Fruit fly (Drosophila melanogaster) whole organism, embryonic: Measurements from ENCODE around the gene CG33258.
A peak's percentile ranks its signal among the peaks of the same experiment; 100 is the strongest.

Experiments
- BtbVII ChIP-seq: fragments of 200-800 bp; sonication (Bioruptor generic); optimal IDR thresholded peaks from 3 replicates; lab custom pipeline; 2017; ENCODE audit warnings: missing biosample characterization, mild to moderate bottlenecking, missing genetic modification characterization
- CG10147 ChIP-seq: fragments of 200-800 bp; sonication (Bioruptor generic); optimal IDR thresholded peaks from 2 replicates; lab custom pipeline; 2019; ENCODE audit warnings: missing biosample characterization, mild to moderate bottlenecking, missing genetic modification characterization, moderate library complexity
- CG10431 ChIP-seq: fragments of 200-800 bp; sonication (Bioruptor generic); optimal IDR thresholded peaks from 3 replicates; lab custom pipeline; 2018; ENCODE audit warnings: missing biosample characterization, mild to moderate bottlenecking, missing genetic modification characterization
- CG10959 ChIP-seq: fragments of 200-800 bp; sonication (Bioruptor generic); IDR thresholded peaks from 2 replicates; pipeline ENCODE4 v1.3.6; 2022; ENCODE audit warnings: missing biosample characterization, missing genetic modification characterization
- CG11696 ChIP-seq: fragments of 200-800 bp; sonication (Bioruptor generic); IDR thresholded peaks from 2 replicates; pipeline ENCODE4 v1.3.6; 2022; ENCODE audit warnings: missing biosample characterization, missing genetic modification characterization
- CG12219 ChIP-seq: fragments of 200-800 bp; sonication (Bioruptor generic); optimal IDR thresholded peaks from 3 replicates; lab custom pipeline; 2018; ENCODE audit warnings: missing biosample characterization, mild to moderate bottlenecking, missing genetic modification characterization
- CG14014 ChIP-seq: fragments of 200-800 bp; sonication (Bioruptor generic); IDR thresholded peaks from 2 replicates; pipeline ENCODE4 v1.3.6; 2022; ENCODE audit warnings: missing biosample characterization, missing genetic modification characterization
- CG16863 ChIP-seq: fragments of 200-800 bp; sonication (Bioruptor generic); optimal IDR thresholded peaks from 3 replicates; lab custom pipeline; 2016; ENCODE audit warnings: missing biosample characterization, missing genetic modification characterization
- CG3065 ChIP-seq: fragments of 200-800 bp; sonication (Bioruptor generic); optimal IDR thresholded peaks from 2 replicates; lab custom pipeline; 2016; ENCODE audit warnings: missing biosample characterization, missing genetic modification characterization
- CG3407 ChIP-seq: fragments of 200-800 bp; sonication (Bioruptor generic); optimal IDR thresholded peaks from 2 replicates; lab custom pipeline; 2018; ENCODE audit warnings: missing biosample characterization, mild to moderate bottlenecking, missing genetic modification characterization
- CG3847 ChIP-seq: fragments of 200-800 bp; sonication (Bioruptor generic); IDR thresholded peaks from 2 replicates; pipeline ENCODE4 v1.3.6; 2022; ENCODE audit warnings: missing biosample characterization, missing genetic modification characterization
- CG6175 ChIP-seq: fragments of 200-800 bp; sonication (Bioruptor generic); IDR thresholded peaks from 3 replicates; pipeline ENCODE4 v1.3.6; 2022; ENCODE audit warnings: missing biosample characterization, missing genetic modification characterization
- CG6854 ChIP-seq: fragments of 200-800 bp; sonication (Bioruptor generic); optimal IDR thresholded peaks from 3 replicates; lab custom pipeline; 2017; ENCODE audit warnings: missing biosample characterization, mild to moderate bottlenecking, missing genetic modification characterization
- CG7357 ChIP-seq: fragments of 200-800 bp; sonication (Bioruptor generic); IDR thresholded peaks from 3 replicates; pipeline ENCODE4 v1.3.6; 2022; ENCODE audit warnings: missing biosample characterization, missing genetic modification characterization
- CG7839 ChIP-seq: fragments of 200-800 bp; sonication (Bioruptor generic); optimal IDR thresholded peaks from 3 replicates; lab custom pipeline; 2018; ENCODE audit warnings: missing biosample characterization, mild to moderate bottlenecking, missing genetic modification characterization, moderate library complexity
- CG8924 ChIP-seq: fragments of 200-800 bp; optimal IDR thresholded peaks from 3 replicates; lab custom pipeline; 2019; ENCODE audit warnings: missing biosample characterization, mild to moderate bottlenecking, missing genetic modification characterization, moderate library complexity
- CG9727 ChIP-seq: fragments of 200-800 bp; sonication (Bioruptor generic); optimal IDR thresholded peaks from 3 replicates; lab custom pipeline; 2017; ENCODE audit warnings: missing biosample characterization, mild to moderate bottlenecking, missing genetic modification characterization
- CHES-1-like ChIP-seq: fragments of 200-800 bp; sonication (Bioruptor generic); optimal IDR thresholded peaks from 2 replicates; lab custom pipeline; 2016; ENCODE audit warnings: missing biosample characterization, missing genetic modification characterization
- D19B ChIP-seq: fragments of 200-800 bp; sonication (Bioruptor generic); optimal IDR thresholded peaks from 2 replicates; lab custom pipeline; 2017; ENCODE audit warnings: missing biosample characterization, mild to moderate bottlenecking, missing genetic modification characterization
- Doc2 ChIP-seq: fragments of 200-800 bp; sonication (Bioruptor generic); IDR thresholded peaks from 2 replicates; pipeline ENCODE4 v1.3.6; 2022; ENCODE audit warnings: missing biosample characterization, missing genetic modification characterization
- GATAe ChIP-seq: fragments of 200-800 bp; sonication (Bioruptor generic); conservative IDR thresholded peaks from 2 replicates; pipeline ENCODE4 v1.3.6; 2022; ENCODE audit warnings: missing biosample characterization, missing genetic modification characterization
- H15 ChIP-seq: fragments of 200-800 bp; sonication (Bioruptor generic); IDR thresholded peaks from 3 replicates; pipeline ENCODE4 v1.3.6; 2022; ENCODE audit warnings: missing biosample characterization, missing genetic modification characterization
- Hr51 ChIP-seq, 2 experiments: fragments of 200-800 bp; sonication (Bioruptor generic); optimal IDR thresholded peaks; 2 replicates in 1 of 2; 3 replicates in 1 of 2; lab custom pipeline; 2016 to 2018; ENCODE audit warnings: missing biosample characterization in 2 of 2, missing genetic modification characterization in 2 of 2, mild to moderate bottlenecking in 1 of 2, moderate library complexity in 1 of 2
- Myb ChIP-seq: fragments of 200-800 bp; sonication (Bioruptor generic); optimal IDR thresholded peaks from 2 replicates; lab custom pipeline; 2016; ENCODE audit warnings: missing biosample characterization, missing genetic modification characterization
- Oli ChIP-seq: fragments of 200-800 bp; sonication (Bioruptor generic); optimal IDR thresholded peaks from 2 replicates; lab custom pipeline; 2018; ENCODE audit warnings: missing biosample characterization, mild to moderate bottlenecking, missing genetic modification characterization, moderate library complexity
- PHDP ChIP-seq: fragments of 200-800 bp; sonication (Bioruptor generic); optimal IDR thresholded peaks from 3 replicates; lab custom pipeline; 2018; ENCODE audit warnings: missing biosample characterization, mild to moderate bottlenecking, missing genetic modification characterization, moderate library complexity
- Sox102F ChIP-seq: fragments of 200-800 bp; sonication (Bioruptor generic); optimal IDR thresholded peaks from 2 replicates; lab custom pipeline; 2018; ENCODE audit warnings: missing biosample characterization, mild to moderate bottlenecking, missing genetic modification characterization, moderate library complexity
- Vsx1 ChIP-seq: fragments of 200-800 bp; sonication (Bioruptor generic); optimal IDR thresholded peaks from 2 replicates; lab custom pipeline; 2017; ENCODE audit warnings: missing biosample characterization, mild to moderate bottlenecking, missing genetic modification characterization, missing genetic modification reagents
- Xbp1 ChIP-seq: fragments of 200-800 bp; sonication (Bioruptor generic); optimal IDR thresholded peaks from 3 replicates; lab custom pipeline; 2016; ENCODE audit warnings: missing biosample characterization, mild to moderate bottlenecking, missing genetic modification characterization
- ash1 ChIP-seq: fragments of 200-800 bp; sonication (Bioruptor generic); optimal IDR thresholded peaks from 2 replicates; lab custom pipeline; 2018; ENCODE audit warnings: missing biosample characterization, mild to moderate bottlenecking, missing genetic modification characterization
- dmrt99B ChIP-seq: fragments of 200-800 bp; sonication (Bioruptor generic); optimal IDR thresholded peaks from 2 replicates; lab custom pipeline; 2018; ENCODE audit warnings: missing biosample characterization, mild to moderate bottlenecking, missing genetic modification characterization, moderate library complexity
- fd102C ChIP-seq: fragments of 200-800 bp; sonication (Bioruptor generic); optimal IDR thresholded peaks from 2 replicates; lab custom pipeline; 2018; ENCODE audit warnings: missing biosample characterization, mild to moderate bottlenecking, missing genetic modification characterization, moderate library complexity
- gsb ChIP-seq: fragments of 200-800 bp; sonication (Bioruptor generic); IDR thresholded peaks from 2 replicates; pipeline ENCODE4 v1.3.6; 2022; ENCODE audit warnings: missing biosample characterization, missing genetic modification characterization
- hbn ChIP-seq: fragments of 200-800 bp; sonication (Bioruptor generic); IDR thresholded peaks from 2 replicates; pipeline ENCODE4 v1.3.6; 2022; ENCODE audit warnings: missing biosample characterization, missing genetic modification characterization; ENCODE audit not compliant: partially characterized antibody
- her ChIP-seq: fragments of 200-800 bp; sonication (Bioruptor generic); optimal IDR thresholded peaks from 2 replicates; lab custom pipeline; 2016; ENCODE audit warnings: missing biosample characterization, missing genetic modification characterization
- ind ChIP-seq: fragments of 200-800 bp; sonication (Bioruptor generic); optimal IDR thresholded peaks from 3 replicates; lab custom pipeline; 2016; ENCODE audit warnings: missing biosample characterization, missing genetic modification characterization
- kni ChIP-seq: fragments of 200-800 bp; sonication (Bioruptor generic); optimal IDR thresholded peaks from 3 replicates; lab custom pipeline; 2017; ENCODE audit warnings: mild to moderate bottlenecking, missing biosample characterization, missing genetic modification reagents, missing genetic modification characterization
- maf-S ChIP-seq: fragments of 200-800 bp; sonication (Bioruptor generic); optimal IDR thresholded peaks from 2 replicates; lab custom pipeline; 2016; ENCODE audit warnings: missing biosample characterization, missing genetic modification characterization
- pan ChIP-seq, 4 experiments: fragments of >200 bp in 3 of 4; fragments of 200-800 bp in 1 of 4; sonication (Bioruptor generic) in 1 of 4; optimal IDR thresholded peaks in 3 of 4; IDR thresholded peaks in 1 of 4; 2 replicates each; pipeline versions ENCODE4 v1.3.6 to Lab custom; 2017 to 2022; ENCODE audit warnings: missing biosample characterization in 2 of 4, missing genetic modification characterization in 2 of 4, mixed read lengths in 1 of 4
- phol ChIP-seq: fragments of 200-800 bp; sonication (Bioruptor generic); optimal IDR thresholded peaks from 3 replicates; lab custom pipeline; 2018; ENCODE audit warnings: missing biosample characterization, mild to moderate bottlenecking, missing genetic modification characterization, moderate library complexity
- rib ChIP-seq: fragments of 200-800 bp; sonication (Bioruptor generic); IDR thresholded peaks from 2 replicates; pipeline ENCODE4 v1.3.6; 2022; ENCODE audit warnings: missing biosample characterization, missing genetic modification characterization
- sens-2 ChIP-seq: fragments of 200-800 bp; sonication (Bioruptor generic); IDR thresholded peaks from 2 replicates; pipeline ENCODE4 v1.3.6; 2022; ENCODE audit warnings: missing biosample characterization, missing genetic modification characterization
- so ChIP-seq: fragments of 200-800 bp; sonication (Bioruptor generic); IDR thresholded peaks from 3 replicates; pipeline ENCODE4 v1.3.6; 2022; ENCODE audit warnings: missing biosample characterization, missing genetic modification characterization
- sqz ChIP-seq: fragments of 200-800 bp; sonication (Bioruptor generic); optimal IDR thresholded peaks from 3 replicates; lab custom pipeline; 2018; ENCODE audit warnings: missing biosample characterization, mild to moderate bottlenecking, missing genetic modification characterization
- sug ChIP-seq: fragments of 200-800 bp; optimal IDR thresholded peaks from 2 replicates; lab custom pipeline; 2019; ENCODE audit warnings: missing biosample characterization, mild to moderate bottlenecking, missing genetic modification characterization, moderate library complexity
- tna ChIP-seq: fragments of 200-800 bp; sonication (Bioruptor generic); IDR thresholded peaks from 2 replicates; pipeline ENCODE4 v1.3.6; 2022; ENCODE audit warnings: missing biosample characterization, missing genetic modification characterization; ENCODE audit not compliant: partially characterized antibody
- toy ChIP-seq: fragments of 200-800 bp; sonication (Bioruptor generic); IDR thresholded peaks from 2 replicates; pipeline ENCODE4 v1.3.6; 2022; ENCODE audit warnings: missing biosample characterization, missing genetic modification characterization
- vvl ChIP-seq: fragments of 200-800 bp; sonication (Bioruptor generic); IDR thresholded peaks from 2 replicates; pipeline ENCODE4 v1.3.6; 2022; ENCODE audit warnings: missing biosample characterization, missing genetic modification characterization

Gene CG33258

DNA sequence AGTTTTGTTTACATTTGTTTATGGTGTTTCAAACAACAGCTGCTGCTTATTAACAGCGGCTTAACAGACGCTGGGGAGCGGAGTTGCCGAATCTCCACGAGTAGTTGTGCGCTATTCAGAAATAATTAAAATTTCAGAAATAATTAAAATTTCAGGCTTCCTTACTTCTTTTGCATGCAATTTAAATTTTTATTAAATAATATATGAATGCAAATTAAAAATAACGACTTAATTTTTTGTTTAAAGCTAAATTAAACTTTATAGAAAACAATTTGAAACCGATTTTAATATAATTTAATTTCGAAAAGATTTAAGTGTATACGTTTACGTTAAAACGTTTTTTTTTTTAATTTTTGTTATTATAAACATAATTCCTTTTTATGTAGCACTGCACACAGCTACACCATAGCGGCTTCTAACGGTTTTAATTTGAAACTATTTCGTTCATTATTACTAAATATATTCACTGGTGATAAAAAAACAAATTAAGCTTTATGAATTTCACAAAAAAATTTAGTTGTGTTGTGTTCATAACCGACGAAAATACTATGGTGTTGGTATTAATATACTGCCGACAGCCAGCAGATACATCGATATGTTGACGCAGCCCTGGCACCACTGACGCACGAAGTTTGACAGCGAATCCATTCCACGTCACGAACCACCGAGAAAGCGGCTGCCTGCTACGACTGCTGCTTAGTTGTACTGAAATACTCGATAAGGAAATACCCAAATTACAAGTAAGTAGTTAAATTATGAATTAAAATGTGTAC, 46.8 kb downstream of the CG33258 start, which contains the start of gene SsRbeta (continued):
- peak; percentile 5 for TF ChIP-seq kni
- TF ChIP-seq rib (GFP tag; lab: Robert Waterston, UW) = no peak
- TF ChIP-seq fd102C (GFP tag; lab: Kevin White, UChicago) = no peak
- peak; percentile 48 for TF ChIP-seq Xbp1 (GFP tag; lab: Kevin White, UChicago)
- TF ChIP-seq Sox102F (GFP tag; lab: Kevin White, UChicago) = peak; percentile 51
- TF ChIP-seq CHES-1-like (GFP tag; lab: Kevin White, UChicago) = peak; percentile 60
- peak; percentile 51; the same call in 2 of the 3 replicates for TF ChIP-seq H15 (GFP tag; lab: Robert Waterston, UW)
- no peak for TF ChIP-seq sug (tag; lab: Kevin White, UChicago)
- peak; percentile 9 for TF ChIP-seq CG7839 (tag; lab: Kevin White, UChicago)
- TF ChIP-seq CG8924 (tag; lab: Kevin White, UChicago) = peak; percentile 5
- no peak for TF ChIP-seq CG10959 (GFP tag; lab: Robert Waterston, UW)
- no peak for TF ChIP-seq CG6175 (GFP tag; lab: Robert Waterston, UW)
- TF ChIP-seq CG14014 (GFP tag; lab: Robert Waterston, UW) = peak; percentile 71
- no peak for TF ChIP-seq maf-S (GFP tag; lab: Kevin White, UChicago)
- TF ChIP-seq CG3065 (GFP tag; lab: Kevin White, UChicago) = no peak
- peak; percentile 3 to 57 for TF ChIP-seq Hr51 (GFP tag; optimal IDR thresholded peaks at IDR 0.05; lab: Kevin White, UChicago)
- TF ChIP-seq Oli (tag; lab: Kevin White, UChicago) = peak; percentile 33
- TF ChIP-seq CG10431 (GFP tag; lab: Kevin White, UChicago) = peak; percentile 26
- peak; percentile 53 for TF ChIP-seq sqz (GFP tag; lab: Kevin White, UChicago)
- TF ChIP-seq sens-2 (GFP tag; lab: Robert Waterston, UW) = peak; percentile 42; the same call in 1 of the 2 replicates
- no peak for TF ChIP-seq ash1
- TF ChIP-seq vvl = peak; percentile 32
- TF ChIP-seq tna = peak; percentile 37; the same call in 1 of the 2 replicates
- TF ChIP-seq ind (GFP tag; lab: Kevin White, UChicago) = no peak
- TF ChIP-seq PHDP (tag; lab: Kevin White, UChicago) = peak; percentile 7
- no peak; the same call in 1 of the 2 replicates for TF ChIP-seq gsb
- TF ChIP-seq pan (optimal IDR thresholded peaks at IDR 0.05; lab: Kevin White, UChicago) = no peak
- peak in 1 of 2 experiments; percentile 66 for TF ChIP-seq pan (GFP tag; optimal IDR thresholded peaks at IDR 0.05 in 1 of 2, IDR thresholded peaks at IDR 0.05 in 1 of 2)
- TF ChIP-seq CG12219 (GFP tag; lab: Kevin White, UChicago) = no peak
- no peak for TF ChIP-seq Vsx1 (GFP tag; lab: Kevin White, UChicago)
- no peak for TF ChIP-seq Doc2 (GFP tag; lab: Robert Waterston, UW)
- no peak for TF ChIP-seq so (GFP tag; lab: Robert Waterston, UW)
- no peak for TF ChIP-seq her
- TF ChIP-seq dmrt99B (tag; lab: Kevin White, UChicago) = peak; percentile 13
- peak; percentile 61 for TF ChIP-seq hbn
- peak; percentile 56 for TF ChIP-seq CG11696 (GFP tag; lab: Robert Waterston, UW)
- no peak for TF ChIP-seq CG6854
- no peak for TF ChIP-seq CG3407 (GFP tag; lab: Kevin White, UChicago)
- no peak for TF ChIP-seq D19B
- peak; percentile 23; the same call in 1 of the 2 replicates for TF ChIP-seq CG3847 (GFP tag; lab: Robert Waterston, UW)
- TF ChIP-seq CG16863 (GFP tag; lab: Kevin White, UChicago) = no peak
- TF ChIP-seq CG10147 (GFP tag; lab: Kevin White, UChicago) = no peak
- 0 out of 3 replicates have a peak, but pooled peaks have one; percentile 6 for TF ChIP-seq CG7357 (GFP tag; lab: Robert Waterston, UW)
- TF ChIP-seq toy = no peak
- TF ChIP-seq CG9727 (GFP tag; lab: Kevin White, UChicago) = peak; percentile 43
- peak; percentile 63 for TF ChIP-seq Myb (GFP tag; lab: Kevin White, UChicago)
- no peak for TF ChIP-seq GATAe (GFP tag; lab: Robert Waterston, UW)
- TF ChIP-seq BtbVII (GFP tag; lab: Kevin White, UChicago) = peak; percentile 19
- peak; percentile 35 for TF ChIP-seq phol
